Fruit fly (Drosophila melanogaster) whole organism, embryonic: ENCODE measurements around the gene Syx4.

Experiments used
- C15 ChIP-seq: fragments of 200-800 bp; sonication (Bioruptor generic); IDR thresholded peaks from 3 replicates; pipeline ENCODE4 v1.3.6; 2022; ENCODE audit warnings: missing biosample characterization, missing genetic modification characterization
- CG10209 ChIP-seq: fragments of 200-800 bp; sonication (Bioruptor generic); optimal IDR thresholded peaks from 3 replicates; lab custom pipeline; 2017; ENCODE audit warnings: missing biosample characterization, mild to moderate bottlenecking, missing genetic modification characterization, missing genetic modification reagents
- CG1024 ChIP-seq: fragments of 200-800 bp; sonication (Bioruptor generic); IDR thresholded peaks from 2 replicates; pipeline ENCODE4 v1.3.6; 2022; ENCODE audit warnings: missing biosample characterization, missing genetic modification characterization
- CG10321 ChIP-seq: fragments of 200-800 bp; sonication (Bioruptor generic); IDR thresholded peaks from 2 replicates; pipeline ENCODE4 v1.3.6; 2022; ENCODE audit warnings: missing biosample characterization, missing genetic modification characterization
- CG10366 ChIP-seq: fragments of 200-800 bp; sonication (Bioruptor generic); IDR thresholded peaks from 2 replicates; pipeline ENCODE4 v1.3.6; 2022; ENCODE audit warnings: missing biosample characterization, missing genetic modification characterization
- CG10959 ChIP-seq: fragments of 200-800 bp; sonication (Bioruptor generic); IDR thresholded peaks from 2 replicates; pipeline ENCODE4 v1.3.6; 2022; ENCODE audit warnings: missing biosample characterization, missing genetic modification characterization
- CG12155 ChIP-seq: fragments of 200-800 bp; sonication (Bioruptor generic); optimal IDR thresholded peaks from 3 replicates; lab custom pipeline; 2016; ENCODE audit warnings: missing biosample characterization, missing genetic modification characterization
- CG1233 ChIP-seq: fragments of 200-800 bp; sonication (Bioruptor generic); optimal IDR thresholded peaks from 4 replicates; lab custom pipeline; 2018; ENCODE audit warnings: missing biosample characterization, mild to moderate bottlenecking, missing genetic modification characterization
- CG2120 ChIP-seq: fragments of 200-800 bp; sonication (Bioruptor generic); optimal IDR thresholded peaks from 3 replicates; lab custom pipeline; 2016; ENCODE audit warnings: missing biosample characterization, missing genetic modification characterization
- CG2129 ChIP-seq: fragments of 200-800 bp; sonication (Bioruptor generic); IDR thresholded peaks from 2 replicates; pipeline ENCODE4 v1.3.6; 2022; ENCODE audit warnings: missing biosample characterization, missing genetic modification characterization; ENCODE audit not compliant: partially characterized antibody
- CG32772 ChIP-seq: fragments of 200-800 bp; sonication (Bioruptor generic); IDR thresholded peaks from 2 replicates; pipeline ENCODE4 v1.3.6; 2022; ENCODE audit warnings: missing biosample characterization, missing genetic modification characterization
- CG33213 ChIP-seq: fragments of 200-800 bp; sonication (Bioruptor generic); optimal IDR thresholded peaks from 3 replicates; lab custom pipeline; 2016; ENCODE audit warnings: missing biosample characterization, missing genetic modification characterization
- CG3407 ChIP-seq: fragments of 200-800 bp; sonication (Bioruptor generic); optimal IDR thresholded peaks from 2 replicates; lab custom pipeline; 2018; ENCODE audit warnings: missing biosample characterization, mild to moderate bottlenecking, missing genetic modification characterization
- CG3995 ChIP-seq: fragments of 200-800 bp; sonication (Bioruptor generic); optimal IDR thresholded peaks from 3 replicates; lab custom pipeline; 2016; ENCODE audit warnings: missing biosample characterization, missing genetic modification characterization
- CG42726 ChIP-seq: fragments of 200-800 bp; sonication (Bioruptor generic); IDR thresholded peaks from 2 replicates; pipeline ENCODE4 v1.3.6; 2022; ENCODE audit warnings: missing biosample characterization, missing genetic modification characterization; ENCODE audit not compliant: partially characterized antibody
- CG4707 ChIP-seq: fragments of 200-800 bp; sonication (Bioruptor generic); optimal IDR thresholded peaks from 2 replicates; lab custom pipeline; 2018; ENCODE audit warnings: missing biosample characterization, mild to moderate bottlenecking, missing genetic modification characterization, moderate library complexity
- CG8281 ChIP-seq: fragments of 200-800 bp; sonication (Bioruptor generic); optimal IDR thresholded peaks from 2 replicates; lab custom pipeline; 2018; ENCODE audit warnings: missing biosample characterization, mild to moderate bottlenecking, missing genetic modification characterization, moderate library complexity
- CG9727 ChIP-seq: fragments of 200-800 bp; sonication (Bioruptor generic); optimal IDR thresholded peaks from 3 replicates; lab custom pipeline; 2017; ENCODE audit warnings: missing biosample characterization, mild to moderate bottlenecking, missing genetic modification characterization
- CG9876 ChIP-seq: fragments of 200-800 bp; sonication (Bioruptor generic); optimal IDR thresholded peaks from 2 replicates; lab custom pipeline; 2016; ENCODE audit warnings: missing biosample characterization, missing genetic modification characterization
- CrebB ChIP-seq: fragments of 200-800 bp; sonication (Bioruptor generic); optimal IDR thresholded peaks from 3 replicates; lab custom pipeline; 2018; ENCODE audit warnings: missing biosample characterization, mild to moderate bottlenecking, missing genetic modification characterization
- D ChIP-seq, 2 experiments: fragments of 200-800 bp in 1 of 2; fragments of >200 bp in 1 of 2; sonication (Bioruptor generic) in 1 of 2; optimal IDR thresholded peaks; 2 replicates in 1 of 2; 3 replicates in 1 of 2; lab custom pipeline; 2017; ENCODE audit warnings: mild to moderate bottlenecking in 1 of 2, missing biosample characterization in 1 of 2, missing genetic modification characterization in 1 of 2, missing genetic modification reagents in 1 of 2
- D19A ChIP-seq: fragments of 200-800 bp; optimal IDR thresholded peaks from 3 replicates; lab custom pipeline; 2019; ENCODE audit warnings: missing biosample characterization, mild to moderate bottlenecking, missing genetic modification characterization, moderate library complexity
- Doc2 ChIP-seq: fragments of 200-800 bp; sonication (Bioruptor generic); IDR thresholded peaks from 2 replicates; pipeline ENCODE4 v1.3.6; 2022; ENCODE audit warnings: missing biosample characterization, missing genetic modification characterization
- H15 ChIP-seq: fragments of 200-800 bp; sonication (Bioruptor generic); IDR thresholded peaks from 3 replicates; pipeline ENCODE4 v1.3.6; 2022; ENCODE audit warnings: missing biosample characterization, missing genetic modification characterization
- HLHmδ ChIP-seq: fragments of 200-800 bp; sonication (Bioruptor generic); optimal IDR thresholded peaks from 2 replicates; lab custom pipeline; 2018; ENCODE audit warnings: missing biosample characterization, mild to moderate bottlenecking, missing genetic modification characterization, moderate library complexity
- Hr39 ChIP-seq: fragments of >200 bp; optimal IDR thresholded peaks from 2 replicates; lab custom pipeline; 2017
- NK7.1 ChIP-seq: fragments of 200-800 bp; sonication (Bioruptor generic); optimal IDR thresholded peaks from 3 replicates; lab custom pipeline; 2016; ENCODE audit warnings: missing biosample characterization, missing genetic modification characterization
- Ravus ChIP-seq: fragments of 200-800 bp; sonication (Bioruptor generic); IDR thresholded peaks from 2 replicates; pipeline ENCODE4 v1.3.6; 2022; ENCODE audit warnings: missing biosample characterization, missing genetic modification characterization
- br ChIP-seq: fragments of >200 bp; optimal IDR thresholded peaks from 2 replicates; lab custom pipeline; 2017
- cg ChIP-seq: fragments of 200-800 bp; sonication (Bioruptor generic); optimal IDR thresholded peaks from 3 replicates; lab custom pipeline; 2019; ENCODE audit warnings: missing biosample characterization, mild to moderate bottlenecking, missing genetic modification characterization, moderate library complexity
- dan ChIP-seq: fragments of 200-800 bp; sonication (Bioruptor generic); IDR thresholded peaks from 2 replicates; pipeline ENCODE4 v1.3.6; 2022; ENCODE audit warnings: missing biosample characterization, missing genetic modification characterization
- dimm ChIP-seq: fragments of 200-800 bp; sonication (Bioruptor generic); IDR thresholded peaks from 2 replicates; pipeline ENCODE4 v1.3.6; 2022; ENCODE audit warnings: missing biosample characterization, missing genetic modification characterization
- dmrt11E ChIP-seq: fragments of 200-800 bp; sonication (Bioruptor generic); optimal IDR thresholded peaks from 3 replicates; lab custom pipeline; 2018; ENCODE audit warnings: missing biosample characterization, mild to moderate bottlenecking, missing genetic modification characterization, moderate library complexity
- esg ChIP-seq: fragments of 200-800 bp; sonication (Bioruptor generic); conservative IDR thresholded peaks from 2 replicates; pipeline ENCODE4 v1.3.6; 2022; ENCODE audit warnings: missing biosample characterization, missing genetic modification characterization
- gcm ChIP-seq: fragments of 200-800 bp; sonication (Bioruptor generic); optimal IDR thresholded peaks from 2 replicates; lab custom pipeline; 2019; ENCODE audit warnings: missing biosample characterization, mild to moderate bottlenecking, missing genetic modification characterization, moderate library complexity
- gt ChIP-seq: fragments of 200-800 bp; sonication (Bioruptor generic); IDR thresholded peaks from 2 replicates; pipeline ENCODE4 v1.3.6; 2022; ENCODE audit warnings: missing biosample characterization, missing genetic modification characterization
- lola ChIP-seq, 3 experiments: fragments of >200 bp in 2 of 3; fragments of 200-800 bp in 1 of 3; sonication (Bioruptor generic) in 1 of 3; optimal IDR thresholded peaks; 2 replicates each; lab custom pipeline; 2017 to 2019; ENCODE audit warnings: missing biosample characterization in 3 of 3, missing genetic modification characterization in 3 of 3, mild to moderate bottlenecking in 1 of 3, moderate library complexity in 1 of 3
- mam ChIP-seq: fragments of 200-800 bp; sonication (Bioruptor generic); optimal IDR thresholded peaks from 3 replicates; lab custom pipeline; 2016; ENCODE audit warnings: missing biosample characterization, missing genetic modification characterization
- oc ChIP-seq: fragments of 200-800 bp; sonication (Bioruptor generic); optimal IDR thresholded peaks from 2 replicates; lab custom pipeline; 2018; ENCODE audit warnings: missing biosample characterization, mild to moderate bottlenecking, missing genetic modification characterization, moderate library complexity
- onecut ChIP-seq: fragments of 200-800 bp; sonication (Bioruptor generic); IDR thresholded peaks from 2 replicates; pipeline ENCODE4 v1.3.6; 2022; ENCODE audit warnings: missing biosample characterization, missing genetic modification characterization
- pros ChIP-seq: fragments of 200-800 bp; sonication (Bioruptor generic); optimal IDR thresholded peaks from 3 replicates; lab custom pipeline; 2019; ENCODE audit warnings: missing biosample characterization, mild to moderate bottlenecking, missing genetic modification characterization, moderate library complexity
- ranshi ChIP-seq: fragments of 200-800 bp; sonication (Bioruptor generic); IDR thresholded peaks from 2 replicates; pipeline ENCODE4 v1.3.6; 2022; ENCODE audit warnings: missing biosample characterization, missing genetic modification characterization
- rib ChIP-seq: fragments of 200-800 bp; sonication (Bioruptor generic); IDR thresholded peaks from 2 replicates; pipeline ENCODE4 v1.3.6; 2022; ENCODE audit warnings: missing biosample characterization, missing genetic modification characterization
- salm ChIP-seq: fragments of 200-800 bp; sonication (Bioruptor generic); optimal IDR thresholded peaks from 2 replicates; lab custom pipeline; 2018; ENCODE audit warnings: missing biosample characterization, mild to moderate bottlenecking, missing genetic modification characterization
- sim ChIP-seq: fragments of 200-800 bp; sonication (Bioruptor generic); IDR thresholded peaks from 2 replicates; pipeline ENCODE4 v1.3.6; 2022; ENCODE audit warnings: missing biosample characterization, missing genetic modification characterization
- sisA ChIP-seq: fragments of 200-800 bp; sonication (Bioruptor generic); IDR thresholded peaks from 2 replicates; pipeline ENCODE4 v1.3.6; 2022; ENCODE audit warnings: missing biosample characterization, missing genetic modification characterization
- sna ChIP-seq: fragments of 200-800 bp; sonication (Bioruptor generic); IDR thresholded peaks from 2 replicates; pipeline ENCODE4 v1.3.6; 2022; ENCODE audit warnings: missing biosample characterization, missing genetic modification characterization; ENCODE audit not compliant: partially characterized antibody
- trh ChIP-seq: fragments of 200-800 bp; sonication (Bioruptor generic); optimal IDR thresholded peaks from 2 replicates; lab custom pipeline; 2016; ENCODE audit warnings: missing biosample characterization, missing genetic modification characterization
- vvl ChIP-seq: fragments of 200-800 bp; sonication (Bioruptor generic); IDR thresholded peaks from 2 replicates; pipeline ENCODE4 v1.3.6; 2022; ENCODE audit warnings: missing biosample characterization, missing genetic modification characterization
- wor ChIP-seq: fragments of 200-800 bp; sonication (Bioruptor generic); IDR thresholded peaks from 2 replicates; pipeline ENCODE4 v1.3.6; 2022; ENCODE audit warnings: missing biosample characterization, missing genetic modification characterization
- zf30C ChIP-seq: fragments of 200-800 bp; sonication (Bioruptor generic); optimal IDR thresholded peaks from 3 replicates; lab custom pipeline; 2018; ENCODE audit warnings: missing biosample characterization, mild to moderate bottlenecking, missing genetic modification characterization

Gene Syx4

dm6 chrX:2744042-2744441 is at the start of gene Syx4 (continued):
- TF ChIP-seq C15 (GFP tag; lab: Robert Waterston, UW) (peak; percentile 79; the same call in 2 of the 3 replicates), CG8281 (tag; lab: Kevin White, UChicago) (peak; percentile 71), vvl (GFP tag; lab: Robert Waterston, UW) (peak; percentile 95), esg (GFP tag; lab: Robert Waterston, UW) (peak; percentile 79), D (optimal IDR thresholded peaks at IDR 0.05; lab: Kevin White, UChicago) (no peak), D (GFP tag; optimal IDR thresholded peaks at IDR 0.05; lab: Kevin White, UChicago) (peak; percentile 77), Hr39 (lab: Kevin White, UChicago) (no peak), D19A (peak; percentile 85), wor (GFP tag; lab: Robert Waterston, UW) (peak; percentile 73), dimm (GFP tag; lab: Robert Waterston, UW) (peak; percentile 75), CG3995 (peak; percentile 52), CG1233 (GFP tag; lab: Kevin White, UChicago) (peak; percentile 87), ranshi (GFP tag; lab: Robert Waterston, UW) (peak; percentile 90), CG2120 (peak; percentile 97), gt (no peak), cg (GFP tag; lab: Kevin White, UChicago) (no peak), CG9876 (GFP tag; lab: Kevin White, UChicago) (peak; percentile 79), gcm (GFP tag; lab: Kevin White, UChicago) (peak; percentile 85), dmrt11E (tag; lab: Kevin White, UChicago) (peak; percentile 39), oc (tag; lab: Kevin White, UChicago) (peak; percentile 91), Doc2 (GFP tag; lab: Robert Waterston, UW) (0 out of 2 replicates have a peak, but pooled peaks have one; percentile 21), CG42726 (no peak), onecut (GFP tag; lab: Robert Waterston, UW) (peak; percentile 85), pros (GFP tag; lab: Kevin White, UChicago) (no peak), br (lab: Kevin White, UChicago) (no peak), salm (peak; percentile 91), trh (GFP tag; lab: Kevin White, UChicago) (peak; percentile 49), Ravus (GFP tag; lab: Robert Waterston, UW) (peak; percentile 69), CG10366 (GFP tag; lab: Robert Waterston, UW) (peak; percentile 89), CG10959 (GFP tag; lab: Robert Waterston, UW) (peak; percentile 58; the same call in 1 of the 2 replicates), HLHmδ (GFP tag; lab: Kevin White, UChicago) (no peak), CrebB (tag; lab: Kevin White, UChicago) (peak; percentile 90), dan (GFP tag; lab: Robert Waterston, UW) (no peak), NK7.1 (peak; percentile 67), CG4707 (GFP tag; lab: Kevin White, UChicago) (peak; percentile 61), CG10321 (GFP tag; lab: Robert Waterston, UW) (peak; percentile 79), CG10209 (peak; percentile 90), CG32772 (peak; percentile 81), rib (GFP tag; lab: Robert Waterston, UW) (peak; percentile 86), mam (GFP tag; lab: Kevin White, UChicago) (peak; percentile 92), CG33213 (GFP tag; lab: Kevin White, UChicago) (peak; percentile 84), sisA (peak; percentile 76), CG1024 (GFP tag; lab: Robert Waterston, UW) (peak; percentile 73), lola (GFP tag; optimal IDR thresholded peaks at IDR 0.05; lab: Kevin White, UChicago) (peak in 1 of 3 experiments; percentile 53), CG2129 (GFP tag; lab: Robert Waterston, UW) (no peak), CG12155 (GFP tag; lab: Kevin White, UChicago) (peak; percentile 82), zf30C (GFP tag; lab: Kevin White, UChicago) (no peak), CG9727 (peak; percentile 86), H15 (GFP tag; lab: Robert Waterston, UW) (peak; percentile 77), CG3407 (GFP tag; lab: Kevin White, UChicago) (peak; percentile 76), sna (no peak), sim (GFP tag; lab: Robert Waterston, UW) (peak; percentile 80)
